Fruit fly (Drosophila melanogaster): ENCODE results near the gene NijA.

Gene NijA

DNA sequence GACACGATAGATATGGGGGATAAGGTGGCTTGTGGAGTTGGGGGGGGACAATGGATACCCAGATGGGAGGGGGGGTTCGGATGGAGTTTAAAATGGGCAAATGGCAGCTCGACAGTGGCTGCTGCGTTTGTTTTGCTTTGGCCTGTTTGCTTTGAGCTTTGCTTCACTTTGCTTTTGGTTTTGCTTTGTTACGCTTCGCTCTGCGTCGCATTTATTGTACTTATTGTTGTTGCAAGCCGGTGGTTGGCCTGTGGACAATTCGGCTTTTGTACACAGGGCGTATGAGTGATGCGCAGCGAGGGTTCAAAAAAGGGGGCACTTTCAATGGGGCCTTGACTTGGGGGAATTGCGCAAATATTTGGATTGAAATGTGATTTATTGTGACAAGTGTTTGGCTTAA is 44.4 kb upstream of the NijA start (continued):
- TF ChIP-seq CG8359 (GFP tag; optimal IDR thresholded peaks at IDR 0.05; ENCODE audit: borderline replicate concordance) (no peak), CG7556 (GFP tag; optimal IDR thresholded peaks at IDR 0.05) (no peak), tap (tag; optimal IDR thresholded peaks at IDR 0.05) (peak; percentile 8), tx (GFP tag; optimal IDR thresholded peaks at IDR 0.05) (no peak), CG11398 (GFP tag; optimal IDR thresholded peaks at IDR 0.05) (no peak), wek (GFP tag; optimal IDR thresholded peaks at IDR 0.05) (peak; percentile 20), CG10366 (GFP tag; IDR thresholded peaks at IDR 0.05) (peak; percentile 10; the same call in 1 of the 2 replicates), gcm (GFP tag; optimal IDR thresholded peaks at IDR 0.05) (no peak), Blimp-1 (GFP tag; optimal IDR thresholded peaks at IDR 0.05) (peak; percentile 26), sens (GFP tag) (peak; percentile 70), CG32532 (GFP tag; IDR thresholded peaks at IDR 0.05) (peak; percentile 44; the same call in 1 of the 2 replicates), CG1647 (GFP tag; optimal IDR thresholded peaks at IDR 0.05) (no peak), B-H2 (GFP tag; optimal IDR thresholded peaks at IDR 0.05) (no peak), Awh (GFP tag; IDR thresholded peaks at IDR 0.05) (peak; percentile 53), BEAF-32 (GFP tag; optimal IDR thresholded peaks at IDR 0.05) (no peak), CG1603 (tag; optimal IDR thresholded peaks at IDR 0.05) (peak; percentile 29), gro (GFP tag; optimal IDR thresholded peaks at IDR 0.05) (no peak), hkb (optimal IDR thresholded peaks at IDR 0.05) (no peak), hkb (GFP tag; IDR thresholded peaks at IDR 0.05) (0 out of 2 replicates have a peak, but pooled peaks have one; percentile 11), bab2 (GFP tag; optimal IDR thresholded peaks at IDR 0.05) (peak; percentile 44), CG2875 (GFP tag; optimal IDR thresholded peaks at IDR 0.05) (peak; percentile 38), fd64A (GFP tag; optimal IDR thresholded peaks at IDR 0.05) (peak; percentile 58), Sox102F (GFP tag; optimal IDR thresholded peaks at IDR 0.05) (peak; percentile 11), gfzf (GFP tag; optimal IDR thresholded peaks at IDR 0.05) (no peak), abd-A (tag; optimal IDR thresholded peaks at IDR 0.05) (peak; percentile 48), CG3726 (GFP tag; IDR thresholded peaks at IDR 0.05) (0 out of 3 replicates have a peak, but pooled peaks have one; percentile 56), ATbp (GFP tag; optimal IDR thresholded peaks at IDR 0.05) (peak; percentile 77), CG4707 (GFP tag; optimal IDR thresholded peaks at IDR 0.05) (peak; percentile 15), E2f1 (GFP tag; IDR thresholded peaks at IDR 0.05) (no peak), CG12219 (GFP tag; optimal IDR thresholded peaks at IDR 0.05) (no peak)

- TF ChIP-seq CG9215 (GFP tag; IDR thresholded peaks at IDR 0.05) (no peak), CG5180 (GFP tag; optimal IDR thresholded peaks at IDR 0.05) (no peak), pros (GFP tag; optimal IDR thresholded peaks at IDR 0.05) (no peak), croc (GFP tag; conservative IDR thresholded peaks at IDR 0.05) (no peak), CG11723 (GFP tag; optimal IDR thresholded peaks at IDR 0.05) (no peak), tna (GFP tag; IDR thresholded peaks at IDR 0.05; ENCODE audit: partially characterized antibody) (no peak), CrebB (tag; optimal IDR thresholded peaks at IDR 0.05) (no peak), HLH4C (GFP tag; IDR thresholded peaks at IDR 0.05; ENCODE audit: partially characterized antibody) (no peak), CHES-1-like (GFP tag; optimal IDR thresholded peaks at IDR 0.05) (no peak), CG10267 (tag; optimal IDR thresholded peaks at IDR 0.05) (no peak), yki (optimal IDR thresholded peaks at IDR 0.05) (no peak), jing (GFP tag; optimal IDR thresholded peaks at IDR 0.05) (no peak), Bgb (GFP tag; IDR thresholded peaks at IDR 0.05; ENCODE audit: partially characterized antibody) (no peak), CG15696 (tag; optimal IDR thresholded peaks at IDR 0.05) (no peak), prd (optimal IDR thresholded peaks at IDR 0.05) (no peak), prd (GFP tag; IDR thresholded peaks at IDR 0.05) (no peak), CG17568 (GFP tag; optimal IDR thresholded peaks at IDR 0.05) (no peak), CG8388 (GFP tag; optimal IDR thresholded peaks at IDR 0.05) (no peak), D19A (tag; optimal IDR thresholded peaks at IDR 0.05) (peak; percentile 75), wdn (GFP tag; IDR thresholded peaks at IDR 0.05) (no peak), usp (GFP tag; optimal IDR thresholded peaks at IDR 0.05) (no peak), zf30C (GFP tag; optimal IDR thresholded peaks at IDR 0.05) (no peak), CG14441 (GFP tag; IDR thresholded peaks at IDR 0.05) (no peak)
Measured at dm6 chr3L:10740707-10741106, 44.0 kb upstream of the NijA start.
